Worm (Caenorhabditis elegans) whole organism, mixed stage, embryonic: Measurements from ENCODE around the gene srh-4.

Source experiments
- blmp-1 ChIP-seq: fragments of 150-350 bp; optimal IDR thresholded peaks from 2 replicates; lab custom pipeline; 2014; ENCODE audit warnings: missing biosample characterization, missing genetic modification characterization
- ceh-83 ChIP-seq: fragments of 200-800 bp; sonication (Bioruptor generic); optimal IDR thresholded peaks from 2 replicates; lab custom pipeline; 2018; ENCODE audit warnings: mild to moderate bottlenecking, missing genetic modification characterization, missing compliant biosample characterization
- cnd-1 ChIP-seq: fragments of 200-800 bp; sonication (Bioruptor generic); optimal IDR thresholded peaks from 2 replicates; lab custom pipeline; 2018; ENCODE audit warnings: mild to moderate bottlenecking, missing genetic modification characterization, missing compliant biosample characterization
- lsy-2 ChIP-seq: fragments of 150-350 bp; optimal IDR thresholded peaks from 2 replicates; lab custom pipeline; 2014; ENCODE audit warnings: missing biosample characterization, missing genetic modification characterization
- mls-2 ChIP-seq: sonication (generic microtip); optimal IDR thresholded peaks from 2 replicates; lab custom pipeline; 2016; ENCODE audit warnings: mild to moderate bottlenecking, missing genetic modification characterization, moderate library complexity, missing compliant biosample characterization
- nhr-237 ChIP-seq: fragments of 150-350 bp; optimal IDR thresholded peaks from 2 replicates; lab custom pipeline; 2014; ENCODE audit warnings: missing biosample characterization, missing genetic modification characterization
- nhr-28 ChIP-seq: fragments of 150-350 bp; optimal IDR thresholded peaks from 2 replicates; lab custom pipeline; 2014; ENCODE audit warnings: missing biosample characterization, missing genetic modification characterization
- tbx-8 ChIP-seq: fragments of 200-800 bp; sonication (Bioruptor generic); optimal IDR thresholded peaks from 2 replicates; lab custom pipeline; 2018; ENCODE audit warnings: mild to moderate bottlenecking, missing genetic modification characterization, moderate library complexity, missing compliant biosample characterization
- zip-8 ChIP-seq: fragments of 150-350 bp; optimal IDR thresholded peaks from 2 replicates; lab custom pipeline; 2014; ENCODE audit warnings: missing biosample characterization, missing genetic modification characterization

ce11 chrV:4010170-4010569 is at the start of gene srh-4:
- TF ChIP-seq cnd-1 (tag; lab: Kevin White, UChicago): no peak
- no peak for TF ChIP-seq nhr-28 (tag; lab: Kevin White, UChicago)
- TF ChIP-seq blmp-1 (tag; lab: Kevin White, UChicago): no peak
- TF ChIP-seq mls-2 (tag; lab: Kevin White, UChicago): no peak
- no peak for TF ChIP-seq ceh-83
- no peak for TF ChIP-seq zip-8 (tag; lab: Kevin White, UChicago)
- no peak for TF ChIP-seq lsy-2 (tag; lab: Kevin White, UChicago)
- TF ChIP-seq tbx-8: no peak
- no peak for TF ChIP-seq nhr-237
